Fruit fly (Drosophila melanogaster) whole organism, adult: ENCODE measurements around the gene CG7011.

Experiments used
- CG11617 ChIP-seq: fragments of 200-800 bp; sonication (Bioruptor generic); optimal IDR thresholded peaks from 2 replicates; lab custom pipeline; 2017; ENCODE audit warnings: mild to moderate bottlenecking, missing biosample characterization, missing genetic modification reagents, missing genetic modification characterization
- CG12768 ChIP-seq: fragments of 200-800 bp; sonication (Bioruptor generic); optimal IDR thresholded peaks from 2 replicates; lab custom pipeline; 2017; ENCODE audit warnings: missing biosample characterization, missing genetic modification characterization, mild to moderate bottlenecking, moderate library complexity, missing genetic modification reagents
- CG14711 ChIP-seq: fragments of 200-800 bp; sonication (Bioruptor generic); optimal IDR thresholded peaks from 2 replicates; lab custom pipeline; 2018; ENCODE audit warnings: missing biosample characterization, mild to moderate bottlenecking, missing genetic modification characterization, moderate library complexity
- CG33017 ChIP-seq: fragments of 200-800 bp; sonication (Bioruptor generic); optimal IDR thresholded peaks from 2 replicates; lab custom pipeline; 2018; ENCODE audit warnings: missing biosample characterization, mild to moderate bottlenecking, missing genetic modification characterization, moderate library complexity
- CG7045 ChIP-seq: fragments of 200-800 bp; sonication (Bioruptor generic); optimal IDR thresholded peaks from 2 replicates; lab custom pipeline; 2017; ENCODE audit warnings: missing biosample characterization, mild to moderate bottlenecking, missing genetic modification characterization
- Crg-1 ChIP-seq: fragments of 200-800 bp; sonication (Bioruptor generic); optimal IDR thresholded peaks from 2 replicates; lab custom pipeline; 2016; ENCODE audit warnings: missing biosample characterization, missing genetic modification characterization
- Hr96 ChIP-seq: fragments of 200-800 bp; sonication (Bioruptor generic); optimal IDR thresholded peaks from 2 replicates; lab custom pipeline; 2016; ENCODE audit warnings: missing biosample characterization, missing genetic modification characterization
- cic ChIP-seq: fragments of 200-800 bp; sonication (Bioruptor generic); optimal IDR thresholded peaks from 2 replicates; lab custom pipeline; 2017; ENCODE audit warnings: missing biosample characterization, mild to moderate bottlenecking, missing genetic modification characterization, moderate library complexity
- cnc ChIP-seq, 2 experiments: fragments of >200 bp; optimal IDR thresholded peaks; 2 replicates each; lab custom pipeline; 2017
- kay ChIP-seq: fragments of 200-800 bp; sonication (Bioruptor generic); peaks from one replicate; lab custom pipeline; 2016; ENCODE audit warnings: missing biosample characterization, missing genetic modification characterization, borderline replicate concordance
- ovo ChIP-seq: fragments of 200-800 bp; sonication (Bioruptor generic); optimal IDR thresholded peaks from 2 replicates; lab custom pipeline; 2016; ENCODE audit warnings: missing biosample characterization, missing genetic modification characterization
- tj ChIP-seq: fragments of 200-800 bp; sonication (Bioruptor generic); optimal IDR thresholded peaks from 3 replicates; lab custom pipeline; 2017; ENCODE audit warnings: missing biosample characterization, mild to moderate bottlenecking, missing genetic modification characterization, moderate library complexity

DNA sequence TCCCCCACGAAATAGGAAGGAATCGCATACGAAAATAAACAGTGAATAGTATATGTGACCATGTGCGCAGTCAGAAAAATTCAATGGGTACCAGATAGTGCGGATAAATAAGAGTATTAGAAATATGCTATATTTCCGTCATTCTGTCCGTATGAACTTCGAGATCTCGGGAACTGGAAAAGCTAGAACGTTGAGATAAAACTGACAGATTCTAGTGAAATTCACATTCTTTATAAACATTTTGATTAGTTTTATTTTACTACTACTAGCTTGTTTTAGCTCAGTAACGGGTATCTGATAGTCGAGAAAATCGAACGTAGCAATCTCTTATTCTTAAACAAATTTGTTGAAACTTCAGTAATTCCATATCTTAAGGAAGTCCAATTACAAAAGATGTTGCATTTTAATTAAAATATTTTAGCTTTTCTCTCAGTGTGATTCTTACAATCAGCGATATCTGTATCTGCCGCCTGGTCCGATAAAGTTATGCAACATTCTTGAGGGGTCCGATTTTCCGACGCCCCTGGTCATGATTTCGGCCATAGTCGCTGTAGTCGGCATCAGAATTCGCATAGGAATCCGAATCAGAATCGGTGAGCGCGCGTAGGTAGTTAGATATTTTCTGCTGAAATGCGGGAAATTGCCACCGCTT, 9.1 kb upstream of the CG7011 start:
- TF ChIP-seq tj (peak; percentile 61), CG14711 (tag; lab: Kevin White, UChicago) (no peak), kay (GFP tag; lab: Kevin White, UChicago) (no peak), CG12768 (GFP tag; lab: Kevin White, UChicago) (no peak), CG7045 (no peak), Crg-1 (GFP tag; lab: Kevin White, UChicago) (no peak), ovo (no peak), cic (no peak), CG33017 (tag; lab: Kevin White, UChicago) (no peak), Hr96 (no peak), CG11617 (no peak), cnc (optimal IDR thresholded peaks at IDR 0.05; lab: Kevin White, UChicago) (no peak)
